Fruit fly (Drosophila melanogaster): ENCODE results near the gene CG10026.

The CG10026 gene

DNA sequence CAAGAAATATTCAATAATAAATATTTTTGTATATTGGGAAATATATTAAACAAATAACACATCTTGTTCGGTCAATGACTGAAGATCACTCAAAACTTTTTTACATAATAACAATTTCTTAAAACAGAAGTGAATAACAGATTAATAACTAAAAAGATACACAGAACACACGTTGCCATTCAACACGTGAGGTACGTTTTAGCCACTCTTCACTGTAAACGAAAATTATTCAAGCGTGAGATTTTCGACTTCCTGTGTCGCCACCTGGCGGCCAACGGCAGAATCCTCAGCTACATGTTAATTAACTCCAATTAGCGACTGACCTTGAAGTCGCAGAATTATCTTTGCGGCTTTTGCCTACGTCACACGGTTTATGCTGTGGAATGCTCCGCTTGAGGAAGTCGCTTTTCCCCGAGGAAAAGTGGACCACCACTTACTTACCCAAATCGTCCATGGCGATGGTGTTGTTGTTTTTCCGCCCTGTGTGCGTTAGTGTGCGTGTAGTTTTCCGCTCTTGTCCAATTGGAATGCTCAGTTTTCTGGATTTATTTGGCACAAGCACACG is 28.2 kb upstream of the CG10026 start (continued):
- TF ChIP-seq crol (GFP tag; IDR thresholded peaks at IDR 0.05) = no peak
- peak; percentile 38 for TF ChIP-seq pho (GFP tag; optimal IDR thresholded peaks at IDR 0.05)
- no peak for TF ChIP-seq dati (GFP tag; IDR thresholded peaks at IDR 0.05)
- peak; percentile 52 for TF ChIP-seq CrebB (tag; optimal IDR thresholded peaks at IDR 0.05)
- no peak for TF ChIP-seq Hr39 (optimal IDR thresholded peaks at IDR 0.05)
- TF ChIP-seq zfh1 (GFP tag; IDR thresholded peaks at IDR 0.05) = peak; percentile 82
- peak; percentile 42 for TF ChIP-seq shn (GFP tag; optimal IDR thresholded peaks at IDR 0.05)
- peak; percentile 71 for TF ChIP-seq toy (GFP tag; IDR thresholded peaks at IDR 0.05)
- peak; percentile 91 for TF ChIP-seq ftz-f1 (GFP tag; optimal IDR thresholded peaks at IDR 0.05)
- peak; percentile 75 for TF ChIP-seq CG6813 (GFP tag; optimal IDR thresholded peaks at IDR 0.05)
- peak; percentile 69 for TF ChIP-seq CG17359 (tag; optimal IDR thresholded peaks at IDR 0.05)
- TF ChIP-seq CG33557 (GFP tag; optimal IDR thresholded peaks at IDR 0.05) = peak; percentile 39
- TF ChIP-seq Dp (GFP tag; optimal IDR thresholded peaks at IDR 0.05) = no peak
- TF ChIP-seq CG32767 (GFP tag; IDR thresholded peaks at IDR 0.05) = no peak
- peak; percentile 52; the same call in 1 of the 2 replicates for TF ChIP-seq stc (GFP tag; IDR thresholded peaks at IDR 0.05)
- peak; percentile 23; the same call in 1 of the 2 replicates for TF ChIP-seq Oaz (GFP tag; IDR thresholded peaks at IDR 0.05)
- peak; percentile 59 for TF ChIP-seq mam (GFP tag; optimal IDR thresholded peaks at IDR 0.05)
- TF ChIP-seq CG12942 (GFP tag; optimal IDR thresholded peaks at IDR 0.05) = peak; percentile 27
- TF ChIP-seq wdn (GFP tag; IDR thresholded peaks at IDR 0.05) = 0 out of 2 replicates have a peak, but pooled peaks have one; percentile 38
- TF ChIP-seq crp (GFP tag; optimal IDR thresholded peaks at IDR 0.05) = no peak
- TF ChIP-seq tll (GFP tag; optimal IDR thresholded peaks at IDR 0.05) = peak; percentile 19 to 91
- peak; percentile 49 for TF ChIP-seq CG14710 (tag; optimal IDR thresholded peaks at IDR 0.05)
- TF ChIP-seq sr (GFP tag; IDR thresholded peaks at IDR 0.05) = no peak
- TF ChIP-seq da (GFP tag; optimal IDR thresholded peaks at IDR 0.05) = no peak
- 0 out of 2 replicates have a peak, but pooled peaks have one; percentile 7 for TF ChIP-seq CG5953 (GFP tag; IDR thresholded peaks at IDR 0.05)
- no peak for TF ChIP-seq CG8944 (GFP tag; optimal IDR thresholded peaks at IDR 0.05)
- no peak for TF ChIP-seq MESR4 (GFP tag; optimal IDR thresholded peaks at IDR 0.05)
- TF ChIP-seq Trl (optimal IDR thresholded peaks at IDR 0.05) = no peak
- peak; percentile 52 for TF ChIP-seq Trl (GFP tag; optimal IDR thresholded peaks at IDR 0.05)
- TF ChIP-seq row (GFP tag; IDR thresholded peaks at IDR 0.05) = peak; percentile 87
- peak; percentile 77 for TF ChIP-seq NFAT (GFP tag; IDR thresholded peaks at IDR 0.05)
- TF ChIP-seq pum (GFP tag; optimal IDR thresholded peaks at IDR 0.05) = peak; percentile 58
- no peak for TF ChIP-seq fd102C (GFP tag; optimal IDR thresholded peaks at IDR 0.05)
- peak; percentile 39 for TF ChIP-seq CG16863 (GFP tag; optimal IDR thresholded peaks at IDR 0.05)
- peak; percentile 70; the same call in 2 of the 3 replicates for TF ChIP-seq CG11456 (GFP tag; IDR thresholded peaks at IDR 0.05)
- peak; percentile 60 for TF ChIP-seq ATbp (GFP tag; optimal IDR thresholded peaks at IDR 0.05)
- TF ChIP-seq PHDP (tag; optimal IDR thresholded peaks at IDR 0.05) = peak; percentile 76
- peak; percentile 66 for TF ChIP-seq org-1 (GFP tag; optimal IDR thresholded peaks at IDR 0.05)
- peak; percentile 73 for TF ChIP-seq CG17912 (GFP tag; optimal IDR thresholded peaks at IDR 0.05)
- no peak for TF ChIP-seq Myb (GFP tag; optimal IDR thresholded peaks at IDR 0.05)
- TF ChIP-seq schlank (tag; optimal IDR thresholded peaks at IDR 0.05) = peak; percentile 20
- TF ChIP-seq E2f2 (GFP tag; IDR thresholded peaks at IDR 0.05) = peak; percentile 49
- TF ChIP-seq Bteb2 (GFP tag; optimal IDR thresholded peaks at IDR 0.05) = peak; percentile 16
- TF ChIP-seq chm (GFP tag; IDR thresholded peaks at IDR 0.05) = no peak
- TF ChIP-seq amos (GFP tag; IDR thresholded peaks at IDR 0.05; ENCODE audit: partially characterized antibody) = no peak
- TF ChIP-seq gsb (GFP tag; IDR thresholded peaks at IDR 0.05) = no peak
- TF ChIP-seq crc (GFP tag; optimal IDR thresholded peaks at IDR 0.05) = peak; percentile 19
- peak; percentile 69 for TF ChIP-seq CG2120 (GFP tag; optimal IDR thresholded peaks at IDR 0.05)
- no peak for TF ChIP-seq CG3163 (GFP tag; optimal IDR thresholded peaks at IDR 0.05)
- TF ChIP-seq CG11696 (GFP tag; IDR thresholded peaks at IDR 0.05) = peak; percentile 46; the same call in 1 of the 2 replicates
- TF ChIP-seq CG2875 (GFP tag; optimal IDR thresholded peaks at IDR 0.05) = peak; percentile 54
